Worm (Caenorhabditis elegans): ENCODE data around the gene moc-3.

DNA sequence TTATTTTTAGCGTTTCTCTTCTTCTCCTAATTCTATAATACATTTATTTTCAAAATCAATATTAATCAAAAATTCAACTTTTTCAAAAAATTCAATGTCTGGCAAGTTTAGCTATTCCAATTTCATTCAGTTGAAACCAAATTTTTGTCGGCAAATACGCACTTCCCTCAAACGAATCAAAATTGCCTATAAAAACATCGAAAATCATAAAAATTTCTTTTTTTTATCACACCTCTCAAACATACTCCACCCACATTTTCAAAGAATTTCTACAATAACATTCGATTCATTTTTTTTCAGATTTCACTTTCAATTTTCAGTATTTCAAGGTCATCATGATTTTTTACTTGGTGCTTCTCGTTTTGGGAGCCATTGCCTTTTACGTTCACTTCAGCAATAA is 28.7 kb downstream of the moc-3 start, which contains the start of gene faah-1:
- TF ChIP-seq nhr-237 (tag; optimal IDR thresholded peaks at IDR 0.05) (no peak), zag-1 (tag; optimal IDR thresholded peaks at IDR 0.05) (no peak), lin-13 (GFP tag; optimal IDR thresholded peaks at IDR 0.05) (no peak), lsy-2 (tag; optimal IDR thresholded peaks at IDR 0.05) (no peak), egl-27 (tag; optimal IDR thresholded peaks at IDR 0.05) (no peak), mep-1 (tag; optimal IDR thresholded peaks at IDR 0.05) (no peak), lin-35 (GFP tag; optimal IDR thresholded peaks at IDR 0.05) (no peak), ama-1 (optimal IDR thresholded peaks at IDR 0.05) (no peak)

Data from whole organism, L1 larva.